Worm (Caenorhabditis elegans) whole organism, L4/young adult: ENCODE data around the gene D2045.9.

Source experiments
- W03F9.2 ChIP-seq: fragments of 150-350 bp; optimal IDR thresholded peaks from 2 replicates; lab custom pipeline; 2014; ENCODE audit warnings: missing biosample characterization, missing genetic modification characterization
- dao-5 ChIP-seq: sonication (generic microtip); optimal IDR thresholded peaks from 2 replicates; lab custom pipeline; 2016; ENCODE audit warnings: missing genotype, missing genetic modification characterization, moderate library complexity, missing compliant biosample characterization

DNA sequence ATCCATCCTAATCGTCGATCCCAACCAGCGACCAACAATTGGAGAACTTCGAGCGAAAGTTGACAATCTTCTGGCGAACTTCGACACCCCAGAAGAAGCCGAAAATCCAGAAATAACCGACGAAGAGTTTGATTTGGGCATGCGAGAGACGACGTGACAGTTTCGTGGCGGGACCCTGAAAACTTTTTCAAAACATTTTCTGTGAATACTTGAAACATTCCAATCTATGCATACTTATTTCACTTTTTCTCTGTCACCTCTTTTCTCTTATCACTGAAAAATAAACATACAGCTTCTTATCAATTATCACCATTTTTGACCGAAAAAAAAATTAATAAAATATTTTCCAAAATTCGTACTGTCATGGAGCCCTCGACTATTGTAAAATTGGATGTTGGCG is 6.9 kb downstream of the D2045.9 start, which contains the start of gene D2045.8:
- TF ChIP-seq dao-5 (tag; lab: Kevin White, UChicago) (no peak), W03F9.2 (tag; lab: Kevin White, UChicago) (no peak)
